Worm (Caenorhabditis elegans) whole organism, L2 larva: ENCODE results near the gene C50F4.1.

Source experiments
- C34F6.9 ChIP-seq: fragments of 150-350 bp; optimal IDR thresholded peaks from 2 replicates; lab custom pipeline; 2014; ENCODE audit warnings: missing biosample characterization, missing genetic modification characterization
- F13H6.1 ChIP-seq: sonication (generic microtip); optimal IDR thresholded peaks from 2 replicates; lab custom pipeline; 2016; ENCODE audit warnings: missing genetic modification characterization, missing compliant biosample characterization
- R02D3.7 ChIP-seq: fragments of 150-350 bp; optimal IDR thresholded peaks from 2 replicates; lab custom pipeline; 2014; ENCODE audit warnings: missing biosample characterization, missing genetic modification characterization
- Y55F3AM.14 ChIP-seq: fragments of 200-800 bp; sonication (Bioruptor generic); optimal IDR thresholded peaks from 2 replicates; lab custom pipeline; 2018; ENCODE audit warnings: mild to moderate bottlenecking, missing genetic modification characterization, missing compliant biosample characterization
- ZK546.5 ChIP-seq: sonication (generic microtip); optimal IDR thresholded peaks from 2 replicates; lab custom pipeline; 2017; ENCODE audit warnings: missing biosample characterization, missing genetic modification characterization
- alr-1 ChIP-seq: fragments of 150-350 bp; optimal IDR thresholded peaks from 2 replicates; lab custom pipeline; 2014; ENCODE audit warnings: missing biosample characterization, missing genetic modification characterization
- aly-2 ChIP-seq: fragments of 150-350 bp; optimal IDR thresholded peaks from 2 replicates; lab custom pipeline; 2014; ENCODE audit warnings: missing biosample characterization, missing genetic modification characterization
- ama-1 ChIP-seq: fragments of 150-350 bp; optimal IDR thresholded peaks from 2 replicates; lab custom pipeline; 2018; ENCODE audit warnings: inconsistent platforms
- blmp-1 ChIP-seq: sonication (generic microtip); optimal IDR thresholded peaks from 2 replicates; lab custom pipeline; 2017; ENCODE audit warnings: missing genetic modification characterization, mild to moderate bottlenecking, missing compliant biosample characterization, antibody characterized with exemption, moderate library complexity; ENCODE audit not compliant: insufficient read depth
- ceh-16 ChIP-seq: fragments of 150-350 bp; optimal IDR thresholded peaks from 2 replicates; lab custom pipeline; 2014; ENCODE audit warnings: missing biosample characterization, missing genetic modification characterization
- ceh-82 ChIP-seq: fragments of 150-350 bp; optimal IDR thresholded peaks from 2 replicates; lab custom pipeline; 2014; ENCODE audit warnings: missing biosample characterization, missing genetic modification characterization
- crh-2 ChIP-seq: sonication (generic microtip); optimal IDR thresholded peaks from 2 replicates; lab custom pipeline; 2017; ENCODE audit warnings: missing biosample characterization, missing genetic modification characterization
- dmd-4 ChIP-seq: sonication (generic microtip); optimal IDR thresholded peaks from 2 replicates; lab custom pipeline; 2017; ENCODE audit warnings: missing biosample characterization, missing genetic modification characterization
- egl-27 ChIP-seq: sonication (generic microtip); optimal IDR thresholded peaks from 3 replicates; lab custom pipeline; 2017; ENCODE audit warnings: missing biosample characterization, missing genetic modification reagents, missing genetic modification characterization
- elt-1 ChIP-seq: fragments of 150-350 bp; optimal IDR thresholded peaks from 2 replicates; lab custom pipeline; 2014; ENCODE audit warnings: missing biosample characterization, missing genetic modification characterization
- elt-3 ChIP-seq: sonication (generic microtip); optimal IDR thresholded peaks from 2 replicates; lab custom pipeline; 2017; ENCODE audit warnings: missing biosample characterization, missing genetic modification characterization
- fos-1 ChIP-seq: fragments of 150-350 bp; optimal IDR thresholded peaks from 2 replicates; lab custom pipeline; 2014; ENCODE audit warnings: missing biosample characterization, missing genetic modification characterization
- gmeb-1 ChIP-seq: fragments of 150-350 bp; optimal IDR thresholded peaks from 2 replicates; lab custom pipeline; 2014; ENCODE audit warnings: missing biosample characterization, missing genetic modification characterization
- lin-11 ChIP-seq: fragments of 150-350 bp; sonication (generic microtip); optimal IDR thresholded peaks from 2 replicates; lab custom pipeline; 2014; ENCODE audit warnings: missing biosample characterization, missing genetic modification characterization, inconsistent platforms, mixed read lengths
- lin-13 ChIP-seq: fragments of 150-350 bp; optimal IDR thresholded peaks from 2 replicates; lab custom pipeline; 2014; ENCODE audit warnings: missing biosample characterization, missing genetic modification reagents, missing genetic modification characterization
- lin-39 ChIP-seq: fragments of 150-350 bp; optimal IDR thresholded peaks from 2 replicates; lab custom pipeline; 2014; ENCODE audit warnings: missing biosample characterization, missing genetic modification reagents, missing genetic modification characterization
- lsy-2 ChIP-seq, 2 experiments: fragments of 150-350 bp in 1 of 2; sonication (generic microtip) in 1 of 2; optimal IDR thresholded peaks; 2 replicates each; lab custom pipeline; 2014 to 2017; ENCODE audit warnings: missing biosample characterization in 2 of 2, missing genetic modification characterization in 2 of 2
- mab-5 ChIP-seq: fragments of 150-350 bp; optimal IDR thresholded peaks from 2 replicates; lab custom pipeline; 2014; ENCODE audit warnings: missing biosample characterization, missing genetic modification characterization
- mbf-1 ChIP-seq: sonication (generic microtip); optimal IDR thresholded peaks from 2 replicates; lab custom pipeline; 2017; ENCODE audit warnings: missing biosample characterization, missing genetic modification characterization
- mdl-1 ChIP-seq, 2 experiments: fragments of 150-350 bp in 1 of 2; sonication (generic microtip) in 1 of 2; optimal IDR thresholded peaks; 2 replicates each; lab custom pipeline; 2017; ENCODE audit warnings: missing biosample characterization in 2 of 2, missing genetic modification characterization in 2 of 2
- nhr-10 ChIP-seq: sonication (generic microtip); optimal IDR thresholded peaks from 2 replicates; lab custom pipeline; 2017; ENCODE audit warnings: missing biosample characterization, missing genetic modification characterization
- nhr-11 ChIP-seq: fragments of 150-350 bp; optimal IDR thresholded peaks from 2 replicates; lab custom pipeline; 2014; ENCODE audit warnings: missing biosample characterization, missing genetic modification characterization
- nhr-12 ChIP-seq: fragments of 150-350 bp; optimal IDR thresholded peaks from 2 replicates; lab custom pipeline; 2014; ENCODE audit warnings: missing biosample characterization, missing genetic modification characterization
- nhr-129 ChIP-seq: fragments of 150-350 bp; optimal IDR thresholded peaks from 2 replicates; lab custom pipeline; 2014; ENCODE audit warnings: missing biosample characterization, missing genetic modification characterization
- nhr-21 ChIP-seq: fragments of 150-350 bp; optimal IDR thresholded peaks from 2 replicates; lab custom pipeline; 2014; ENCODE audit warnings: missing biosample characterization, missing genetic modification characterization
- nhr-23 ChIP-seq: fragments of 150-350 bp; optimal IDR thresholded peaks from 2 replicates; lab custom pipeline; 2014; ENCODE audit warnings: missing biosample characterization, missing genetic modification reagents, missing genetic modification characterization
- nhr-237 ChIP-seq: fragments of 150-350 bp; optimal IDR thresholded peaks from 2 replicates; lab custom pipeline; 2014; ENCODE audit warnings: missing biosample characterization, missing genetic modification characterization
- nhr-25 ChIP-seq: fragments of 150-350 bp; sonication (generic microtip); optimal IDR thresholded peaks from 3 replicates; lab custom pipeline; 2014; ENCODE audit warnings: missing biosample characterization, missing genetic modification characterization
- nhr-6 ChIP-seq: fragments of 150-350 bp; optimal IDR thresholded peaks from 2 replicates; lab custom pipeline; 2014; ENCODE audit warnings: missing biosample characterization, missing genetic modification characterization
- nhr-77 ChIP-seq: fragments of 150-350 bp; optimal IDR thresholded peaks from 2 replicates; lab custom pipeline; 2014; ENCODE audit warnings: missing biosample characterization, missing genetic modification characterization
- peb-1 ChIP-seq: fragments of 150-350 bp; optimal IDR thresholded peaks from 2 replicates; lab custom pipeline; 2014; ENCODE audit warnings: missing biosample characterization, missing genetic modification characterization
- sem-4 ChIP-seq: fragments of 150-350 bp; optimal IDR thresholded peaks from 2 replicates; lab custom pipeline; 2014; ENCODE audit warnings: missing biosample characterization, missing genetic modification reagents, missing genetic modification characterization
- skn-1 ChIP-seq: sonication (generic microtip); optimal IDR thresholded peaks from 2 replicates; lab custom pipeline; 2017; ENCODE audit warnings: missing biosample characterization, missing genetic modification characterization
- sma-3 ChIP-seq: sonication (generic microtip); optimal IDR thresholded peaks from 2 replicates; lab custom pipeline; 2016; ENCODE audit warnings: missing genetic modification reagents, missing genetic modification characterization, missing compliant biosample characterization
- sma-9 ChIP-seq, 2 experiments: fragments of 150-350 bp in 1 of 2; sonication (generic microtip) in 1 of 2; optimal IDR thresholded peaks; 2 replicates each; lab custom pipeline; 2014 to 2016; ENCODE audit warnings: missing genetic modification characterization in 2 of 2, mild to moderate bottlenecking in 1 of 2, missing biosample characterization in 1 of 2, missing compliant biosample characterization in 1 of 2, missing genetic modification reagents in 1 of 2, moderate library complexity in 1 of 2
- snpc-4 ChIP-seq: fragments of 150-350 bp; optimal IDR thresholded peaks from 2 replicates; lab custom pipeline; 2014; ENCODE audit warnings: missing biosample characterization, missing genetic modification characterization
- unc-39 ChIP-seq: fragments of 150-350 bp; optimal IDR thresholded peaks from 2 replicates; lab custom pipeline; 2014; ENCODE audit warnings: missing biosample characterization, missing genetic modification characterization
- unc-55 ChIP-seq: fragments of 150-350 bp; sonication (generic microtip); optimal IDR thresholded peaks from 3 replicates; lab custom pipeline; 2014; ENCODE audit warnings: missing biosample characterization, missing genetic modification reagents, missing genetic modification characterization
- unc-62 ChIP-seq: fragments of 150-350 bp; optimal IDR thresholded peaks from 2 replicates; lab custom pipeline; 2014; ENCODE audit warnings: missing biosample characterization, missing genetic modification reagents, missing genetic modification characterization
- zag-1 ChIP-seq: fragments of 150-350 bp; optimal IDR thresholded peaks from 2 replicates; lab custom pipeline; 2014; ENCODE audit warnings: missing biosample characterization, missing genetic modification characterization
- ztf-1 ChIP-seq: fragments of 200-800 bp; sonication (Bioruptor generic); conservative IDR thresholded peaks from 2 replicates; pipeline ENCODE4 v1.3.6; 2022; ENCODE audit warnings: missing genetic modification characterization, missing compliant biosample characterization
- ztf-11 ChIP-seq: sonication (generic microtip); optimal IDR thresholded peaks from 2 replicates; lab custom pipeline; 2017; ENCODE audit warnings: missing biosample characterization, missing genetic modification characterization
- ztf-4 ChIP-seq: fragments of 150-350 bp; optimal IDR thresholded peaks from 2 replicates; lab custom pipeline; 2014; ENCODE audit warnings: missing biosample characterization, missing genetic modification characterization

Gene C50F4.1

DNA sequence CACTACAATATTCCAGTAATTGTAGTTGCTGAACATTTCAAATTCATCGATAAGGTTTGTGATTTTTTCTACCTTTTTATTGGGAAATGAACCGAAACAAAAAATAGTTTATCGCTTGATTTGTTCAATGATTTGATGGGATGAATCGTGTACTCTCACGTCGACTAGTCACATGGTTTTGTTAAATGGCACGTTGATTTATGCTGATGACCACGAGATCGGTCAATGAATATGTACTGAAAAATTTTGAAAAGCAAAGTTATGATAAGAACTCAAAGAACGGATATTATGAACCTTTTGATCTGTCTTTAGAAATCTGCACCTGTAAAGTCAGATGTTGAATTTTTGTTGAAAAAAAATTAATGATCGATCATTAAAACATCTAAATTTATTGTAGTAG, 10.3 kb upstream of the C50F4.1 start:
- TF ChIP-seq ZK546.5 (tag; lab: Kevin White, UChicago) (no peak), sma-9 (GFP tag; optimal IDR thresholded peaks at IDR 0.05; lab: Kevin White, UChicago) (peak; percentile 96), sma-9 (tag; optimal IDR thresholded peaks at IDR 0.05; lab: Kevin White, UChicago) (no peak), unc-62 (no peak), mdl-1 (tag; optimal IDR thresholded peaks at IDR 0.05; lab: Kevin White, UChicago) (peak in 1 of 2 experiments; percentile 40), fos-1 (tag; lab: Kevin White, UChicago) (no peak), skn-1 (tag; lab: Kevin White, UChicago) (no peak), lsy-2 (tag; optimal IDR thresholded peaks at IDR 0.05; lab: Kevin White, UChicago) (peak in 1 of 2 experiments; percentile 31), nhr-23 (tag; lab: Kevin White, UChicago) (no peak), peb-1 (tag; lab: Kevin White, UChicago) (no peak), unc-39 (tag; lab: Kevin White, UChicago) (no peak), snpc-4 (tag; lab: Kevin White, UChicago) (no peak), nhr-25 (peak; percentile 71), sma-3 (GFP tag; lab: Kevin White, UChicago) (peak; percentile 69), alr-1 (tag; lab: Kevin White, UChicago) (no peak), aly-2 (tag; lab: Kevin White, UChicago) (no peak), egl-27 (no peak), R02D3.7 (tag; lab: Kevin White, UChicago) (no peak), blmp-1 (peak; percentile 74), F13H6.1 (no peak), ama-1 (lab: Kevin White, UChicago) (no peak), Y55F3AM.14 (GFP tag; lab: Kevin White, UChicago) (no peak), nhr-6 (tag; lab: Kevin White, UChicago) (peak; percentile 62), ceh-16 (tag; lab: Kevin White, UChicago) (no peak), nhr-129 (peak; percentile 63), ztf-11 (tag; lab: Kevin White, UChicago) (no peak), sem-4 (no peak), nhr-77 (no peak), C34F6.9 (tag; lab: Kevin White, UChicago) (no peak), nhr-21 (tag; lab: Kevin White, UChicago) (peak; percentile 97), ztf-4 (no peak), unc-55 (GFP tag; lab: Kevin White, UChicago) (no peak), nhr-237 (tag; lab: Kevin White, UChicago) (no peak), ztf-1 (GFP tag; lab: Robert Waterston, UW) (no peak), zag-1 (tag; lab: Kevin White, UChicago) (no peak), elt-1 (no peak), dmd-4 (tag; lab: Kevin White, UChicago) (no peak), lin-13 (GFP tag; lab: Kevin White, UChicago) (no peak), nhr-11 (tag; lab: Kevin White, UChicago) (no peak), nhr-10 (tag; lab: Kevin White, UChicago) (no peak), mab-5 (tag; lab: Kevin White, UChicago) (no peak), elt-3 (tag; lab: Kevin White, UChicago) (no peak), gmeb-1 (peak; percentile 55), nhr-12 (tag; lab: Kevin White, UChicago) (no peak), lin-11 (tag; lab: Kevin White, UChicago) (no peak), ceh-82 (no peak), lin-39 (tag; lab: Kevin White, UChicago) (no peak), crh-2 (tag; lab: Kevin White, UChicago) (peak; percentile 78), mbf-1 (tag; lab: Kevin White, UChicago) (no peak)
